Fruit fly (Drosophila melanogaster) whole organism, embryonic: ENCODE data around the gene MSBP.

ENCODE experiments used
- ATbp ChIP-seq: fragments of 200-800 bp; sonication (Bioruptor generic); optimal IDR thresholded peaks from 2 replicates; lab custom pipeline; 2017; ENCODE audit warnings: missing biosample characterization, mild to moderate bottlenecking, missing genetic modification characterization, missing genetic modification reagents
- Adf1 ChIP-seq: fragments of 200-800 bp; sonication (Bioruptor generic); IDR thresholded peaks from 2 replicates; pipeline ENCODE4 v1.3.6; 2022; ENCODE audit warnings: missing biosample characterization, missing genetic modification characterization
- Aef1 ChIP-seq: fragments of 200-800 bp; sonication (Bioruptor generic); IDR thresholded peaks from 3 replicates; pipeline ENCODE4 v1.3.6; 2022; ENCODE audit warnings: missing biosample characterization, missing genetic modification characterization
- Atf-2 ChIP-seq: fragments of 200-800 bp; sonication (Bioruptor generic); optimal IDR thresholded peaks from 2 replicates; lab custom pipeline; 2016; ENCODE audit warnings: missing biosample characterization, missing genetic modification characterization
- BEAF-32 ChIP-seq: fragments of 200-800 bp; sonication (Bioruptor generic); optimal IDR thresholded peaks from 3 replicates; lab custom pipeline; 2017; ENCODE audit warnings: missing biosample characterization, missing genetic modification characterization, mild to moderate bottlenecking, moderate library complexity, missing genetic modification reagents
- CG10209 ChIP-seq: fragments of 200-800 bp; sonication (Bioruptor generic); optimal IDR thresholded peaks from 3 replicates; lab custom pipeline; 2017; ENCODE audit warnings: missing biosample characterization, mild to moderate bottlenecking, missing genetic modification characterization, missing genetic modification reagents
- CG12104 ChIP-seq: fragments of 200-800 bp; sonication (Bioruptor generic); optimal IDR thresholded peaks from 3 replicates; lab custom pipeline; 2016; ENCODE audit warnings: missing biosample characterization, missing genetic modification characterization
- CG1792 ChIP-seq: fragments of 200-800 bp; sonication (Bioruptor generic); optimal IDR thresholded peaks from 2 replicates; lab custom pipeline; 2016; ENCODE audit warnings: missing biosample characterization, missing genetic modification characterization
- CG30403 ChIP-seq: fragments of 200-800 bp; sonication (Bioruptor generic); optimal IDR thresholded peaks from 3 replicates; lab custom pipeline; 2016; ENCODE audit warnings: missing biosample characterization, missing genetic modification characterization
- CG30431 ChIP-seq: fragments of 200-800 bp; sonication (Bioruptor generic); optimal IDR thresholded peaks from 2 replicates; lab custom pipeline; 2017; ENCODE audit warnings: missing biosample characterization, missing genetic modification characterization
- CG32767 ChIP-seq: fragments of 200-800 bp; sonication (Bioruptor generic); IDR thresholded peaks from 2 replicates; pipeline ENCODE4 v1.3.6; 2022; ENCODE audit warnings: missing biosample characterization, missing genetic modification characterization
- CG4730 ChIP-seq: fragments of 200-800 bp; sonication (Bioruptor generic); IDR thresholded peaks from 2 replicates; pipeline ENCODE4 v1.3.6; 2022; ENCODE audit warnings: missing biosample characterization, missing genetic modification characterization
- CG6813 ChIP-seq: fragments of 200-800 bp; sonication (Bioruptor generic); optimal IDR thresholded peaks from 2 replicates; lab custom pipeline; 2017; ENCODE audit warnings: missing biosample characterization, missing genetic modification characterization, mild to moderate bottlenecking, moderate library complexity, missing genetic modification reagents
- CG9215 ChIP-seq: fragments of 200-800 bp; sonication (Bioruptor generic); IDR thresholded peaks from 2 replicates; pipeline ENCODE4 v1.3.6; 2022; ENCODE audit warnings: missing biosample characterization, missing genetic modification characterization
- Doc3 ChIP-seq: fragments of 200-800 bp; sonication (Bioruptor generic); IDR thresholded peaks from 3 replicates; pipeline ENCODE4 v1.3.6; 2022; ENCODE audit warnings: missing biosample characterization, missing genetic modification characterization; ENCODE audit not compliant: partially characterized antibody
- Dp ChIP-seq: fragments of 200-800 bp; sonication (Bioruptor generic); optimal IDR thresholded peaks from 2 replicates; lab custom pipeline; 2018; ENCODE audit warnings: missing biosample characterization, mild to moderate bottlenecking, missing genetic modification characterization, moderate library complexity
- HmgZ ChIP-seq: fragments of 200-800 bp; sonication (Bioruptor generic); optimal IDR thresholded peaks from 2 replicates; lab custom pipeline; 2018; ENCODE audit warnings: missing biosample characterization, mild to moderate bottlenecking, missing genetic modification characterization
- Opbp ChIP-seq: fragments of 200-800 bp; sonication (Bioruptor generic); IDR thresholded peaks from 3 replicates; pipeline ENCODE4 v1.3.6; 2022; ENCODE audit warnings: missing biosample characterization, missing genetic modification characterization; ENCODE audit not compliant: partially characterized antibody
- Scr ChIP-seq: fragments of 200-800 bp; sonication (Bioruptor generic); IDR thresholded peaks from 2 replicates; pipeline ENCODE4 v1.3.6; 2022; ENCODE audit warnings: missing biosample characterization, missing genetic modification characterization; ENCODE audit not compliant: partially characterized antibody
- Taf1 ChIP-seq: fragments of 200-800 bp; sonication (Bioruptor generic); IDR thresholded peaks from 2 replicates; pipeline ENCODE4 v1.3.6; 2022; ENCODE audit warnings: missing biosample characterization, missing genetic modification characterization
- ato ChIP-seq: fragments of 200-800 bp; sonication (Bioruptor generic); IDR thresholded peaks from 2 replicates; pipeline ENCODE4 v1.3.6; 2022; ENCODE audit warnings: missing biosample characterization, missing genetic modification characterization; ENCODE audit not compliant: partially characterized antibody
- bowl ChIP-seq: fragments of 200-800 bp; sonication (Bioruptor generic); IDR thresholded peaks from 2 replicates; pipeline ENCODE4 v1.3.6; 2022; ENCODE audit warnings: missing biosample characterization, missing genetic modification characterization
- chif ChIP-seq, 2 experiments: fragments of 200-800 bp; sonication (Bioruptor generic); optimal IDR thresholded peaks; 3 replicates each; lab custom pipeline; 2016; ENCODE audit warnings: missing biosample characterization in 2 of 2, missing genetic modification characterization in 2 of 2
- dmrt99B ChIP-seq: fragments of 200-800 bp; sonication (Bioruptor generic); optimal IDR thresholded peaks from 2 replicates; lab custom pipeline; 2018; ENCODE audit warnings: missing biosample characterization, mild to moderate bottlenecking, missing genetic modification characterization, moderate library complexity
- dpn ChIP-seq, 2 experiments: fragments of 200-800 bp; sonication (Bioruptor generic); optimal IDR thresholded peaks; 3 replicates each; lab custom pipeline; 2016; ENCODE audit warnings: missing biosample characterization in 2 of 2, missing genetic modification characterization in 2 of 2
- insv ChIP-seq, 2 experiments: fragments of 200-800 bp; sonication (Bioruptor generic); optimal IDR thresholded peaks; 3 replicates each; lab custom pipeline; 2016 to 2018; ENCODE audit warnings: missing biosample characterization in 2 of 2, missing genetic modification characterization in 2 of 2
- klu ChIP-seq: fragments of 200-800 bp; sonication (Bioruptor generic); IDR thresholded peaks from 2 replicates; pipeline ENCODE4 v1.3.6; 2022; ENCODE audit warnings: missing biosample characterization, missing genetic modification characterization
- lbe ChIP-seq: fragments of 200-800 bp; sonication (Bioruptor generic); optimal IDR thresholded peaks from 2 replicates; lab custom pipeline; 2016; ENCODE audit warnings: missing biosample characterization, mild to moderate bottlenecking, missing genetic modification characterization
- nmo ChIP-seq: fragments of 200-800 bp; sonication (Bioruptor generic); optimal IDR thresholded peaks from 2 replicates; lab custom pipeline; 2018; ENCODE audit warnings: missing biosample characterization, mild to moderate bottlenecking, missing genetic modification characterization, moderate library complexity
- pita ChIP-seq: fragments of 200-800 bp; sonication (Bioruptor generic); optimal IDR thresholded peaks from 2 replicates; lab custom pipeline; 2017; ENCODE audit warnings: missing biosample characterization, mild to moderate bottlenecking, missing genetic modification characterization
- tin ChIP-seq: fragments of 200-800 bp; sonication (Bioruptor generic); optimal IDR thresholded peaks from 3 replicates; lab custom pipeline; 2016; ENCODE audit warnings: missing biosample characterization, missing genetic modification characterization
- vfl ChIP-seq: fragments of 200-800 bp; sonication (Bioruptor generic); optimal IDR thresholded peaks from 2 replicates; lab custom pipeline; 2016; ENCODE audit warnings: missing biosample characterization, missing genetic modification characterization
- z ChIP-seq: fragments of 200-800 bp; sonication (Bioruptor generic); IDR thresholded peaks from 3 replicates; pipeline ENCODE4 v1.3.6; 2022; ENCODE audit warnings: missing biosample characterization, missing genetic modification characterization
- zen ChIP-seq: fragments of 200-800 bp; sonication (Bioruptor generic); optimal IDR thresholded peaks from 3 replicates; lab custom pipeline; 2018; ENCODE audit warnings: missing biosample characterization, mild to moderate bottlenecking, missing genetic modification characterization, moderate library complexity

The MSBP gene

dm6 chrX:15841346-15841745 is 48.6 kb downstream of the MSBP start (continued):
- TF ChIP-seq vfl (GFP tag; lab: Kevin White, UChicago) (no peak), chif (GFP tag; optimal IDR thresholded peaks at IDR 0.05; lab: Kevin White, UChicago) (no peak), ATbp (GFP tag; lab: Kevin White, UChicago) (no peak), Aef1 (GFP tag; lab: Robert Waterston, UW) (no peak), HmgZ (no peak), pita (GFP tag; lab: Kevin White, UChicago) (no peak), Doc3 (GFP tag; lab: Robert Waterston, UW) (peak; percentile 70; the same call in 2 of the 3 replicates), lbe (no peak), Opbp (GFP tag; lab: Robert Waterston, UW) (peak; percentile 96; the same call in 2 of the 3 replicates), Adf1 (no peak), Atf-2 (GFP tag; lab: Kevin White, UChicago) (no peak), z (no peak), CG30403 (GFP tag; lab: Kevin White, UChicago) (no peak), Taf1 (GFP tag; lab: Robert Waterston, UW) (no peak), Dp (peak; percentile 55), CG4730 (GFP tag; lab: Robert Waterston, UW) (no peak), CG10209 (GFP tag; lab: Kevin White, UChicago) (no peak), dmrt99B (tag; lab: Kevin White, UChicago) (no peak), CG1792 (GFP tag; lab: Kevin White, UChicago) (no peak), bowl (no peak), tin (GFP tag; lab: Kevin White, UChicago) (no peak), klu (GFP tag; lab: Robert Waterston, UW) (no peak), Scr (GFP tag; lab: Robert Waterston, UW) (peak; percentile 76), CG30431 (GFP tag; lab: Kevin White, UChicago) (no peak)
- TF ChIP-seq, all 482 proteins: peak for 34

dm6 chrX:15840003-15840402 is 49.9 kb downstream of the MSBP start:
- TF ChIP-seq BEAF-32 (GFP tag; lab: Kevin White, UChicago) (peak; percentile 19), dpn (GFP tag; optimal IDR thresholded peaks at IDR 0.05; lab: Kevin White, UChicago) (no peak), CG9215 (GFP tag; lab: Robert Waterston, UW) (no peak), CG32767 (GFP tag; lab: Robert Waterston, UW) (no peak), insv (GFP tag; optimal IDR thresholded peaks at IDR 0.05; lab: Kevin White, UChicago) (peak in 1 of 2 experiments; percentile 93), nmo (GFP tag; lab: Kevin White, UChicago) (no peak), CG6813 (no peak), pita (GFP tag; lab: Kevin White, UChicago) (peak; percentile 29), ato (GFP tag; lab: Robert Waterston, UW) (no peak), CG12104 (no peak), zen (tag; lab: Kevin White, UChicago) (peak; percentile 23), z (no peak)
